Worm (Caenorhabditis elegans) whole organism, young adult: ENCODE results near the gene cwp-1.

Experiments used
- B0261.1 ChIP-seq: sonication (generic microtip); optimal IDR thresholded peaks from 2 replicates; lab custom pipeline; 2016; ENCODE audit warnings: mild to moderate bottlenecking, missing genetic modification characterization, moderate library complexity, missing compliant biosample characterization
- F33H1.4 ChIP-seq: fragments of 200-800 bp; sonication (Bioruptor generic); IDR thresholded peaks from 2 replicates; pipeline ENCODE4 v1.3.6; 2022; ENCODE audit warnings: missing genetic modification reagents, missing genetic modification characterization, missing compliant biosample characterization
- F39B2.1 ChIP-seq: fragments of 200-800 bp; sonication (Bioruptor generic); IDR thresholded peaks from 2 replicates; pipeline ENCODE4 v1.3.6; 2022; ENCODE audit warnings: missing genetic modification reagents, missing genetic modification characterization, missing compliant biosample characterization
- ceh-58 ChIP-seq: fragments of 200-800 bp; sonication (Bioruptor generic); IDR thresholded peaks from 2 replicates; pipeline ENCODE4 v1.3.6; 2022; ENCODE audit warnings: missing genetic modification characterization, missing compliant biosample characterization
- dpl-1 ChIP-seq: fragments of 150-350 bp; optimal IDR thresholded peaks from 2 replicates; lab custom pipeline; 2014; ENCODE audit warnings: missing biosample characterization, missing genetic modification reagents, missing genetic modification characterization
- him-1 ChIP-seq: sonication (generic microtip); optimal IDR thresholded peaks from 2 replicates; lab custom pipeline; 2016; ENCODE audit warnings: missing genotype, missing genetic modification reagents, missing genetic modification characterization, missing compliant biosample characterization
- let-607 ChIP-seq, 2 experiments: fragments of 200-800 bp in 1 of 2; sonication (Bioruptor generic) in 1 of 2; sonication (generic microtip) in 1 of 2; optimal IDR thresholded peaks; 2 replicates each; lab custom pipeline; 2016 to 2018; ENCODE audit warnings: mild to moderate bottlenecking in 2 of 2, missing compliant biosample characterization in 2 of 2, missing genetic modification characterization in 2 of 2, moderate library complexity in 2 of 2, missing genotype in 1 of 2
- madf-8 ChIP-seq: fragments of 200-800 bp; sonication (Bioruptor generic); conservative IDR thresholded peaks from 2 replicates; pipeline ENCODE4 v1.3.6; 2022; ENCODE audit warnings: missing genetic modification reagents, missing genetic modification characterization, missing compliant biosample characterization
- nfya-1 ChIP-seq: sonication (generic microtip); optimal IDR thresholded peaks from 2 replicates; lab custom pipeline; 2017; ENCODE audit warnings: antibody characterized with exemption, missing compliant biosample characterization, missing genetic modification characterization, borderline replicate concordance; ENCODE audit not compliant: insufficient read depth
- rec-8 ChIP-seq, 2 experiments: sonication (generic microtip); optimal IDR thresholded peaks; 2 replicates each; lab custom pipeline; 2016; ENCODE audit warnings: mild to moderate bottlenecking in 2 of 2, missing genetic modification characterization in 2 of 2, missing genetic modification reagents in 2 of 2, missing genotype in 2 of 2, missing biosample characterization in 1 of 2, missing compliant biosample characterization in 1 of 2, moderate library complexity in 1 of 2
- snpc-4 ChIP-seq, 5 experiments: fragments of 150-350 bp in 1 of 5; sonication (generic microtip) in 4 of 5; optimal IDR thresholded peaks; 2 replicates each; lab custom pipeline; 2014 to 2018; ENCODE audit warnings: missing genetic modification characterization in 5 of 5, missing biosample characterization in 3 of 5, antibody characterized with exemption in 2 of 5, mild to moderate bottlenecking in 2 of 5, missing compliant biosample characterization in 2 of 5, missing genotype in 2 of 5, moderate library complexity in 2 of 5, missing genetic modification reagents in 1 of 5

DNA sequence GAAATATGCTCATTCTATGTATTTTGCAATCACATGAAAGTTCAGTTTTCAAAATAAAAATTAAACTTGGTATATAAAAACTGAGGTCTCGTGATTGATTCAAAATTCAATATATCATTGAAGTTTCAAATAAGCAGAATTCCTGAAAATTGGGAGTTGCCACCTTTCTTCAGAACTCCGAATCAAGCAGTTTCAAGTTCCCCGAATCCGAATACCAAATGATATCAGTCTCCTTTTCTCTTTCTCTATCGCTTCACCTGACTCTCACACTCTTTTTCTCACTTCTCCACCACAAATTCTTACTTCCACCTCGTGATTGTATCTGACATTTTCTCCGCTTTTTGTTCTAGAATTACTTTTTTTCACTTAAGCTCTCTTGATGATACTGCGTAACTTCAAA lies 46.8 kb downstream of the cwp-1 start, which contains the start of gene R02F11.2:
- TF ChIP-seq F33H1.4 (no peak), B0261.1 (tag; lab: Kevin White, UChicago) (no peak), rec-8 (tag; optimal IDR thresholded peaks at IDR 0.05; lab: Kevin White, UChicago) (no peak), snpc-4 (GFP tag; optimal IDR thresholded peaks at IDR 0.05; lab: Kevin White, UChicago) (no peak), snpc-4 (tag; optimal IDR thresholded peaks at IDR 0.05; lab: Kevin White, UChicago) (no peak), dpl-1 (GFP tag; lab: Kevin White, UChicago) (no peak), ceh-58 (GFP tag; lab: Robert Waterston, UW) (no peak), nfya-1 (tag; lab: Kevin White, UChicago) (no peak), F39B2.1 (no peak), let-607 (tag; optimal IDR thresholded peaks at IDR 0.05; lab: Kevin White, UChicago) (no peak), madf-8 (GFP tag; lab: Robert Waterston, UW) (no peak), him-1 (tag; lab: Kevin White, UChicago) (no peak)
